Worm (Caenorhabditis elegans): ENCODE data around the gene rrp-1.

DNA sequence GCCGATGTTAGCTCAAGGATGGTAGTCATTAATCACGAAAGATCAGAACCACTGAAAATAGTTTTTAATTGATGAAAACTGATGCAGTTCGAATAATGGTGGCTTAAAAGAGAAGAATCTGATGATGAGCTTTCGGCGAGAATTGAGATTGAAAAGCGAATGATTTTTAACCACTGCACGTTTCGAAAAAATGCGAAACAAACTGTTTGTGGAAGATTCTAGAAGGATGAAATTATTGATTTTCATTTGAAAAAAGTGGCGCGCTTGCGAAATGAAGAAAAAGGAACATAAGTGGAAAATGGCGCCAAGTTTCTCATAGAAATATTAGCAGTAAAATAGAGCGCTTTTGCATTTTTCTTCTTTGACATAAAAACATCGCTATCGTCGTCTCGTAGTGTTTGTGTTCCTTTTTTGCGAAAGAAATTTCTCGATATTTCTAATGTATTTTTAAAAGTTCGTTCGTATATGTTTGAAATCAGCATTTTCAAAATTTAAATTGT is 12.9 kb upstream of the rrp-1 start, which contains the start of gene uba-1:
- no peak for TF ChIP-seq snpc-4 (tag; optimal IDR thresholded peaks at IDR 0.05)
- TF ChIP-seq lin-39 (tag; optimal IDR thresholded peaks at IDR 0.05) = no peak
- TF ChIP-seq alr-1 (tag; optimal IDR thresholded peaks at IDR 0.05) = no peak
- no peak for TF ChIP-seq nhr-77 (tag; optimal IDR thresholded peaks at IDR 0.05)
- no peak for TF ChIP-seq ceh-82 (tag; optimal IDR thresholded peaks at IDR 0.05)
